Worm (Caenorhabditis elegans): ENCODE measurements around the gene clec-48.

clec-48 gene

ce11 chrV:18164758-18165157 is 6.9 kb downstream of the clec-48 start, which contains the start of gene C14A6.5:
Gene C14A6.5, minus strand, starts transcription at chrV:18164858.
- TF ChIP-seq ceh-28 (tag; optimal IDR thresholded peaks at IDR 0.05) (no peak), pqm-1 (tag; optimal IDR thresholded peaks at IDR 0.05) (no peak), ama-1 (optimal IDR thresholded peaks at IDR 0.05) (no peak), daf-12 (tag; optimal IDR thresholded peaks at IDR 0.05) (no peak), nfya-1 (tag; optimal IDR thresholded peaks at IDR 0.05; ENCODE audit: insufficient read depth) (no peak), nhr-12 (tag; optimal IDR thresholded peaks at IDR 0.05) (no peak), elt-2 (tag; optimal IDR thresholded peaks at IDR 0.05) (no peak), pha-4 (tag; optimal IDR thresholded peaks at IDR 0.05) (no peak), jun-1 (tag; optimal IDR thresholded peaks at IDR 0.05) (no peak), nhr-23 (tag; optimal IDR thresholded peaks at IDR 0.05) (no peak), egl-27 (tag; optimal IDR thresholded peaks at IDR 0.05) (no peak), ZK546.5 (tag; optimal IDR thresholded peaks at IDR 0.05) (no peak), elt-3 (tag; optimal IDR thresholded peaks at IDR 0.05) (no peak), nhr-11 (tag; optimal IDR thresholded peaks at IDR 0.05) (no peak)

- TF ChIP-seq jun-1 (tag; optimal IDR thresholded peaks at IDR 0.05) (no peak), nhr-23 (tag; optimal IDR thresholded peaks at IDR 0.05) (no peak), unc-39 (tag; optimal IDR thresholded peaks at IDR 0.05) (no peak), aly-2 (tag; optimal IDR thresholded peaks at IDR 0.05) (no peak), lin-15B (tag; optimal IDR thresholded peaks at IDR 0.05) (no peak), nhr-25 (tag; optimal IDR thresholded peaks at IDR 0.05) (no peak), nhr-77 (tag; optimal IDR thresholded peaks at IDR 0.05) (no peak), eor-1 (tag; optimal IDR thresholded peaks at IDR 0.05) (no peak), tbx-2 (tag; optimal IDR thresholded peaks at IDR 0.05) (no peak), ztf-11 (tag; optimal IDR thresholded peaks at IDR 0.05) (no peak), nhr-67 (tag; optimal IDR thresholded peaks at IDR 0.05) (no peak), nhr-237 (tag; optimal IDR thresholded peaks at IDR 0.05) (no peak), nhr-11 (tag; optimal IDR thresholded peaks at IDR 0.05) (no peak), egl-27 (tag; optimal IDR thresholded peaks at IDR 0.05) (no peak), ceh-82 (tag; optimal IDR thresholded peaks at IDR 0.05) (no peak)
These were observed 9.3 kb downstream of the clec-48 start, which contains the start of gene C14A6.6 for ce11 chrV:18167161-18167560. Gene C14A6.6, minus strand, starts transcription at chrV:18167261.

- TF ChIP-seq nhr-11 (tag; optimal IDR thresholded peaks at IDR 0.05) (no peak), ztf-11 (tag; optimal IDR thresholded peaks at IDR 0.05) (no peak), lin-15B (tag; optimal IDR thresholded peaks at IDR 0.05) (no peak), nhr-237 (tag; optimal IDR thresholded peaks at IDR 0.05) (no peak), lsy-12 (tag; optimal IDR thresholded peaks at IDR 0.05) (no peak), nhr-23 (tag; optimal IDR thresholded peaks at IDR 0.05) (no peak), ceh-28 (tag; optimal IDR thresholded peaks at IDR 0.05) (no peak), skn-1 (tag; optimal IDR thresholded peaks at IDR 0.05) (no peak), fos-1 (tag; optimal IDR thresholded peaks at IDR 0.05) (no peak), hmg-11 (tag; optimal IDR thresholded peaks at IDR 0.05) (no peak), ama-1 (optimal IDR thresholded peaks at IDR 0.05) (no peak), mdl-1 (tag; optimal IDR thresholded peaks at IDR 0.05) (no peak), nhr-43 (tag; optimal IDR thresholded peaks at IDR 0.05; ENCODE audit: poor library complexity, severe bottlenecking) (no peak)
These were observed 10.4 kb downstream of the clec-48 start, which contains the start of gene C14A6.7 for ce11 chrV:18168266-18168665. Gene C14A6.7, minus strand, starts transcription at chrV:18168366.

- TF ChIP-seq daf-12 (tag; optimal IDR thresholded peaks at IDR 0.05) (no peak), tbx-2 (tag; optimal IDR thresholded peaks at IDR 0.05) (no peak), ceh-28 (tag; optimal IDR thresholded peaks at IDR 0.05) (no peak), pha-4 (tag; optimal IDR thresholded peaks at IDR 0.05) (no peak), ztf-4 (tag; optimal IDR thresholded peaks at IDR 0.05) (no peak), lsy-12 (tag; optimal IDR thresholded peaks at IDR 0.05) (no peak), ceh-82 (tag; optimal IDR thresholded peaks at IDR 0.05) (no peak)
These were observed 13.7 kb downstream of the clec-48 start, which contains the start of gene C14A6.8 for ce11 chrV:18171568-18171967. Gene C14A6.8, minus strand, starts transcription at chrV:18171668.

- TF ChIP-seq nhr-25 (tag; optimal IDR thresholded peaks at IDR 0.05): no peak
- TF ChIP-seq egl-5 (tag; optimal IDR thresholded peaks at IDR 0.05): no peak
- no peak for TF ChIP-seq elt-3 (tag; optimal IDR thresholded peaks at IDR 0.05)
- TF ChIP-seq unc-62 (GFP tag; optimal IDR thresholded peaks at IDR 0.05): no peak
- no peak for TF ChIP-seq mdl-1 (tag; optimal IDR thresholded peaks at IDR 0.05)
- TF ChIP-seq ceh-16 (tag; optimal IDR thresholded peaks at IDR 0.05): no peak
- TF ChIP-seq skn-1 (tag; optimal IDR thresholded peaks at IDR 0.05): no peak
These were observed 20.8 kb downstream of the clec-48 start, which contains the start of gene C31G12.4 for ce11 chrV:18178659-18179058. Gene C31G12.4, minus strand, starts transcription at chrV:18178759.
